Worm (Caenorhabditis elegans) whole organism, early embryonic: Measurements from ENCODE around the gene lmp-2.

Experiments used
- F13C5.2 ChIP-seq: sonication (generic microtip); optimal IDR thresholded peaks from 2 replicates; lab custom pipeline; 2017; ENCODE audit warnings: mild to moderate bottlenecking, missing genetic modification characterization, inconsistent platforms, missing compliant biosample characterization
- ama-1 ChIP-seq: fragments of 150-350 bp; optimal IDR thresholded peaks from 2 replicates; lab custom pipeline; 2014
- ceh-13 ChIP-seq: fragments of 200-800 bp; sonication (Bioruptor generic); optimal IDR thresholded peaks from 2 replicates; lab custom pipeline; 2018; ENCODE audit warnings: mild to moderate bottlenecking, missing genetic modification characterization, missing compliant biosample characterization
- ceh-36 ChIP-seq: sonication (generic microtip); optimal IDR thresholded peaks from 2 replicates; lab custom pipeline; 2016; ENCODE audit warnings: missing genetic modification characterization, inconsistent platforms, missing compliant biosample characterization
- flt-1 ChIP-seq: fragments of 200-800 bp; sonication (Bioruptor generic); IDR thresholded peaks from 2 replicates; pipeline ENCODE4 v1.3.6; 2022; ENCODE audit warnings: missing genetic modification characterization, missing compliant biosample characterization
- hmg-4 ChIP-seq: fragments of 200-800 bp; sonication (Bioruptor generic); optimal IDR thresholded peaks from 2 replicates; lab custom pipeline; 2018; ENCODE audit warnings: mild to moderate bottlenecking, missing genetic modification characterization, missing compliant biosample characterization
- hnd-1 ChIP-seq: sonication (generic microtip); optimal IDR thresholded peaks from 2 replicates; lab custom pipeline; 2016; ENCODE audit warnings: missing genetic modification characterization, missing compliant biosample characterization
- pes-1 ChIP-seq: fragments of 200-800 bp; sonication (Bioruptor generic); IDR thresholded peaks from 2 replicates; pipeline ENCODE4 v1.3.6; 2022; ENCODE audit warnings: missing genetic modification reagents, missing genetic modification characterization, missing compliant biosample characterization
- scrt-1 ChIP-seq: fragments of 200-800 bp; sonication (Bioruptor generic); IDR thresholded peaks from 2 replicates; pipeline ENCODE4 v1.3.6; 2022; ENCODE audit warnings: missing genetic modification characterization, missing compliant biosample characterization
- sea-1 ChIP-seq: fragments of 200-800 bp; sonication (Bioruptor generic); conservative IDR thresholded peaks from 2 replicates; pipeline ENCODE4 v1.3.6; 2022; ENCODE audit warnings: missing genetic modification characterization, missing compliant biosample characterization
- tbx-11 ChIP-seq: fragments of 200-800 bp; sonication (Bioruptor generic); IDR thresholded peaks from 2 replicates; pipeline ENCODE4 v1.3.6; 2022; ENCODE audit warnings: missing genetic modification characterization, missing compliant biosample characterization

DNA sequence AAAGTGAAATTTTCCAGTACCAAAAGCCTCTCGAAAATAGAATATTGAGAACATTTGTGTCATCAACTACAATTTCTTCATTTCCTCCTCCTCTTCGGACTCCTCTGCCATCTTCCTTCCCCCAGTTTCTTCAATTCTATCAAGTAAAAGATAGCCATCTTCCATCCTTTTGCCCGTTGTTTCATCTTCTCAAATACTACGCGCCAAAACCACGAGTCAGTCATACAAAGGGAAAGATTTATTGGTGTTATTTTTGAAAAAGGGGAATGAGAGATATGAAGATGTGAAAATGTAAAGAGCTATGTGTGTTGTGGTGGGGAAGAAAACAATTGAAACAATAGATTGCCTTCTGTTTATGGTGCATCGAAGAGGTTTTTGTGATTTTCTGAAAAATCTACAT lies 3.2 kb upstream of the lmp-2 start:
- TF ChIP-seq tbx-11 (GFP tag; lab: Robert Waterston, UW) (no peak), ama-1 (no peak), sea-1 (GFP tag; lab: Robert Waterston, UW) (no peak), pes-1 (GFP tag; lab: Robert Waterston, UW) (no peak), F13C5.2 (no peak), flt-1 (GFP tag; lab: Robert Waterston, UW) (no peak), scrt-1 (no peak), ceh-13 (no peak), hmg-4 (GFP tag; lab: Kevin White, UChicago) (no peak), ceh-36 (no peak), hnd-1 (no peak)
